Fruit fly (Drosophila melanogaster): Measurements from ENCODE around the gene mRpL1.
A peak's percentile ranks its signal among the peaks of the same experiment; 100 is the strongest.

The mRpL1 gene

DNA sequence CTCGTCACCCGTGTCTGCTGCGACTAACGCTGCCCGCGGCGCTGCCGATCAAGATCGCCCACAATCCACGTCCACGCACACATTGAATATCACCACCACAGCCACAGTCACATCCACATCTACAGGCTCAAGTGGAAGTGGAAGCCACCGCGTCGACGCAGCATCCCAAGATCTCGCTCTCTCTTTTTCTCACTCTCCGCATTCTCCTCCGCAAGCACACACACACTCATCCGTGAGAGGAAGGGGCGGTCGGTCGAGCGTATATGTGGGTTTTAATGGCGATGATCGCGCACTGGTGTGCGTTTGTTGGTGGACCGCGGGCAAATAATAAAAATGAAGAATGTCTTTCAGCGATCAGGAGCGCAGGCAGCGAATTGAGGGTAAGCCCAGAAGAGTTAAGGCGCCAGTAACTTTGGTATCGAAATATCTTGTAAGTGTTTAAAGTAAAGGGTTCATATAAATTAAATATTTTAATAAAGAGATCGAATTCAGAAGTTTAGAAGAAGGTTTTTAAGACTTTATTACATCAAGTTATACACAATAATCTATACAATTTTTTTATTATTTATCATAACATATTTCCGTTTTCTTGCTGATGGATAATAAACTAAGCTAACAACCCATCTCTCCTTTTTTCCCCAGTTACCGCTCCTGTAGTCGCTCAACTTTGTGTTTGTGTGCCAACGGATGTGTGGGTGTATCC lies 32.7 kb downstream of the mRpL1 start, which contains the start of gene Poxm (continued):
- TF ChIP-seq CG2129 (GFP tag; IDR thresholded peaks at IDR 0.05; ENCODE audit: partially characterized antibody): no peak
- TF ChIP-seq CG18764 (GFP tag; optimal IDR thresholded peaks at IDR 0.05): peak; percentile 73
- TF ChIP-seq D19A (tag; optimal IDR thresholded peaks at IDR 0.05): peak; percentile 89
- peak; percentile 89 for TF ChIP-seq ssp (GFP tag; IDR thresholded peaks at IDR 0.05)
- TF ChIP-seq crc (GFP tag; optimal IDR thresholded peaks at IDR 0.05): no peak
- TF ChIP-seq da (GFP tag; optimal IDR thresholded peaks at IDR 0.05): no peak
- TF ChIP-seq pan (optimal IDR thresholded peaks at IDR 0.05): no peak
- TF ChIP-seq pan (GFP tag; optimal IDR thresholded peaks at IDR 0.05 in 1 of 2, IDR thresholded peaks at IDR 0.05 in 1 of 2): peak in 1 of 2 experiments; percentile 82
- TF ChIP-seq Drgx (GFP tag; IDR thresholded peaks at IDR 0.05): peak; percentile 92
- TF ChIP-seq lab (GFP tag; optimal IDR thresholded peaks at IDR 0.05): peak; percentile 77
- no peak for TF ChIP-seq stwl (tag; optimal IDR thresholded peaks at IDR 0.05)
- TF ChIP-seq CG31224 (GFP tag; IDR thresholded peaks at IDR 0.05): peak; percentile 79
- TF ChIP-seq Xrp1 (GFP tag; IDR thresholded peaks at IDR 0.05): peak; percentile 91
- TF ChIP-seq p53 (GFP tag; optimal IDR thresholded peaks at IDR 0.05): no peak
- peak; percentile 30 for TF ChIP-seq Hmx (GFP tag; optimal IDR thresholded peaks at IDR 0.05)
- TF ChIP-seq pb (GFP tag; optimal IDR thresholded peaks at IDR 0.05): no peak
- peak; percentile 87 for TF ChIP-seq Meics (GFP tag; optimal IDR thresholded peaks at IDR 0.05)
- peak; percentile 92 for TF ChIP-seq CG12659 (GFP tag; optimal IDR thresholded peaks at IDR 0.05)
- TF ChIP-seq vfl (GFP tag; optimal IDR thresholded peaks at IDR 0.05): peak; percentile 58
- no peak for TF ChIP-seq CG13287 (GFP tag; IDR thresholded peaks at IDR 0.05; ENCODE audit: partially characterized antibody)
- TF ChIP-seq croc (GFP tag; conservative IDR thresholded peaks at IDR 0.05): peak; percentile 94
- peak; percentile 92 for TF ChIP-seq Xbp1 (GFP tag; optimal IDR thresholded peaks at IDR 0.05)
- peak; percentile 96 for TF ChIP-seq CG2678 (tag; optimal IDR thresholded peaks at IDR 0.05)
- TF ChIP-seq Abd-B (GFP tag; optimal IDR thresholded peaks at IDR 0.05): peak; percentile 94
- peak; percentile 96 for TF ChIP-seq CG10979 (tag; optimal IDR thresholded peaks at IDR 0.05)
- peak; percentile 97 for TF ChIP-seq gem (tag; optimal IDR thresholded peaks at IDR 0.05)
- TF ChIP-seq CG11398 (GFP tag; optimal IDR thresholded peaks at IDR 0.05): no peak
- peak; percentile 82 for TF ChIP-seq CG4730 (GFP tag; IDR thresholded peaks at IDR 0.05)
- no peak for TF ChIP-seq MBD-R2 (GFP tag; IDR thresholded peaks at IDR 0.05)
- no peak for TF ChIP-seq gfzf (GFP tag; optimal IDR thresholded peaks at IDR 0.05)
- peak; percentile 91 for TF ChIP-seq Usf (GFP tag; optimal IDR thresholded peaks at IDR 0.05)
- peak; percentile 91 for TF ChIP-seq CG10209 (GFP tag; optimal IDR thresholded peaks at IDR 0.05)
- peak; percentile 23 for TF ChIP-seq CG7928 (GFP tag; optimal IDR thresholded peaks at IDR 0.05)
- no peak for TF ChIP-seq Bgb (GFP tag; IDR thresholded peaks at IDR 0.05; ENCODE audit: partially characterized antibody)
- no peak for TF ChIP-seq CG4282 (GFP tag; optimal IDR thresholded peaks at IDR 0.05)
- peak; percentile 89 for TF ChIP-seq HHEX (GFP tag; optimal IDR thresholded peaks at IDR 0.05)
- no peak for TF ChIP-seq Dp (GFP tag; optimal IDR thresholded peaks at IDR 0.05)
- no peak for TF ChIP-seq MESR4 (GFP tag; optimal IDR thresholded peaks at IDR 0.05)
- TF ChIP-seq CG13775 (GFP tag; optimal IDR thresholded peaks at IDR 0.05): peak; percentile 87
- TF ChIP-seq Poxn (GFP tag; IDR thresholded peaks at IDR 0.05): no peak
- TF ChIP-seq crol (GFP tag; IDR thresholded peaks at IDR 0.05): 0 out of 2 replicates have a peak, but pooled peaks have one; percentile 26
- TF ChIP-seq Rx (GFP tag; IDR thresholded peaks at IDR 0.05): peak; percentile 71
- TF ChIP-seq GATAe (GFP tag; conservative IDR thresholded peaks at IDR 0.05): no peak
- peak; percentile 79 for TF ChIP-seq CG18599 (GFP tag; optimal IDR thresholded peaks at IDR 0.05)
- TF ChIP-seq gsb (GFP tag; IDR thresholded peaks at IDR 0.05): peak; percentile 68; the same call in 1 of the 2 replicates
- TF ChIP-seq NC2α (GFP tag; optimal IDR thresholded peaks at IDR 0.05): no peak
- TF ChIP-seq salm (tag; optimal IDR thresholded peaks at IDR 0.05): peak; percentile 77
- TF ChIP-seq CG9437 (GFP tag; optimal IDR thresholded peaks at IDR 0.05): peak; percentile 86
- TF ChIP-seq wor (GFP tag; IDR thresholded peaks at IDR 0.05): peak; percentile 82; the same call in 1 of the 2 replicates
